Fruit fly (Drosophila melanogaster) whole organism, embryonic: ENCODE measurements around the gene dpr20.

Experiments used
- B-H1 ChIP-seq: fragments of 200-800 bp; sonication (Bioruptor generic); IDR thresholded peaks from 3 replicates; pipeline ENCODE4 v1.3.6; 2022; ENCODE audit warnings: missing biosample characterization, missing genetic modification characterization
- CG10209 ChIP-seq: fragments of 200-800 bp; sonication (Bioruptor generic); optimal IDR thresholded peaks from 3 replicates; lab custom pipeline; 2017; ENCODE audit warnings: missing biosample characterization, mild to moderate bottlenecking, missing genetic modification characterization, missing genetic modification reagents
- CG13287 ChIP-seq: fragments of 200-800 bp; sonication (Bioruptor generic); IDR thresholded peaks from 2 replicates; pipeline ENCODE4 v1.3.6; 2022; ENCODE audit warnings: missing biosample characterization, missing genetic modification characterization; ENCODE audit not compliant: partially characterized antibody
- CG13624 ChIP-seq: fragments of 200-800 bp; sonication (Bioruptor generic); optimal IDR thresholded peaks from 2 replicates; lab custom pipeline; 2016; ENCODE audit warnings: missing biosample characterization, missing genetic modification characterization
- CG13894 ChIP-seq: fragments of 200-800 bp; sonication (Bioruptor generic); optimal IDR thresholded peaks from 3 replicates; lab custom pipeline; 2018; ENCODE audit warnings: missing biosample characterization, mild to moderate bottlenecking, missing genetic modification characterization, moderate library complexity
- CG14050 ChIP-seq: fragments of 200-800 bp; sonication (Bioruptor generic); IDR thresholded peaks from 3 replicates; pipeline ENCODE4 v1.3.6; 2022; ENCODE audit warnings: missing biosample characterization, missing genetic modification characterization
- CG18011 ChIP-seq: fragments of 200-800 bp; sonication (Bioruptor generic); optimal IDR thresholded peaks from 2 replicates; lab custom pipeline; 2017; ENCODE audit warnings: missing biosample characterization, missing genetic modification characterization, mild to moderate bottlenecking, moderate library complexity, missing genotype
- CG18619 ChIP-seq: fragments of 200-800 bp; sonication (Bioruptor generic); optimal IDR thresholded peaks from 3 replicates; lab custom pipeline; 2017; ENCODE audit warnings: missing biosample characterization, mild to moderate bottlenecking, missing genetic modification characterization
- CG2199 ChIP-seq: fragments of 200-800 bp; sonication (Bioruptor generic); IDR thresholded peaks from 3 replicates; pipeline ENCODE4 v1.3.6; 2022; ENCODE audit warnings: missing biosample characterization, missing genetic modification characterization
- CG2202 ChIP-seq: fragments of 200-800 bp; sonication (Bioruptor generic); optimal IDR thresholded peaks from 2 replicates; lab custom pipeline; 2018; ENCODE audit warnings: missing biosample characterization, mild to moderate bottlenecking, missing genetic modification characterization
- CG30403 ChIP-seq: fragments of 200-800 bp; sonication (Bioruptor generic); optimal IDR thresholded peaks from 3 replicates; lab custom pipeline; 2016; ENCODE audit warnings: missing biosample characterization, missing genetic modification characterization
- CG3163 ChIP-seq: fragments of 200-800 bp; sonication (Bioruptor generic); optimal IDR thresholded peaks from 3 replicates; lab custom pipeline; 2016; ENCODE audit warnings: missing biosample characterization, missing genetic modification characterization
- CG32532 ChIP-seq: fragments of 200-800 bp; sonication (Bioruptor generic); IDR thresholded peaks from 2 replicates; pipeline ENCODE4 v1.3.6; 2022; ENCODE audit warnings: missing biosample characterization, missing genetic modification characterization
- CG5245 ChIP-seq: fragments of 200-800 bp; sonication (Bioruptor generic); optimal IDR thresholded peaks from 3 replicates; lab custom pipeline; 2016; ENCODE audit warnings: missing biosample characterization, missing genetic modification characterization
- CG6791 ChIP-seq: fragments of 200-800 bp; sonication (Bioruptor generic); IDR thresholded peaks from 3 replicates; pipeline ENCODE4 v1.3.6; 2022; ENCODE audit warnings: missing biosample characterization, missing genetic modification characterization; ENCODE audit not compliant: partially characterized antibody
- CG6813 ChIP-seq: fragments of 200-800 bp; sonication (Bioruptor generic); optimal IDR thresholded peaks from 2 replicates; lab custom pipeline; 2017; ENCODE audit warnings: missing biosample characterization, missing genetic modification characterization, mild to moderate bottlenecking, moderate library complexity, missing genetic modification reagents
- CG8290 ChIP-seq, 3 experiments: fragments of 200-800 bp; sonication (Bioruptor generic); optimal IDR thresholded peaks; 2 replicates each; lab custom pipeline; 2016 to 2019; ENCODE audit warnings: missing biosample characterization in 3 of 3, missing genetic modification characterization in 3 of 3, mild to moderate bottlenecking in 2 of 3, moderate library complexity in 1 of 3
- CG8359 ChIP-seq: fragments of 200-800 bp; sonication (Bioruptor generic); optimal IDR thresholded peaks from 2 replicates; lab custom pipeline; 2017; ENCODE audit warnings: missing biosample characterization, mild to moderate bottlenecking, missing genetic modification characterization, borderline replicate concordance
- D ChIP-seq, 2 experiments: fragments of 200-800 bp in 1 of 2; fragments of >200 bp in 1 of 2; sonication (Bioruptor generic) in 1 of 2; optimal IDR thresholded peaks; 2 replicates in 1 of 2; 3 replicates in 1 of 2; lab custom pipeline; 2017; ENCODE audit warnings: mild to moderate bottlenecking in 1 of 2, missing biosample characterization in 1 of 2, missing genetic modification characterization in 1 of 2, missing genetic modification reagents in 1 of 2
- Dip2 ChIP-seq: fragments of 200-800 bp; sonication (Bioruptor generic); IDR thresholded peaks from 2 replicates; pipeline ENCODE4 v1.3.6; 2022; ENCODE audit warnings: missing biosample characterization, missing genetic modification characterization
- E2f1 ChIP-seq: fragments of 200-800 bp; sonication (Bioruptor generic); IDR thresholded peaks from 2 replicates; pipeline ENCODE4 v1.3.6; 2022; ENCODE audit warnings: missing biosample characterization, missing genetic modification characterization
- Hr3 ChIP-seq: fragments of 200-800 bp; sonication (Bioruptor generic); optimal IDR thresholded peaks from 3 replicates; lab custom pipeline; 2016; ENCODE audit warnings: missing biosample characterization, missing genetic modification characterization
- Lhr ChIP-seq: fragments of 200-800 bp; sonication (Bioruptor generic); optimal IDR thresholded peaks from 3 replicates; lab custom pipeline; 2017; ENCODE audit warnings: mild to moderate bottlenecking, missing biosample characterization, missing genetic modification reagents, missing genetic modification characterization
- Lpt ChIP-seq: fragments of >200 bp; optimal IDR thresholded peaks from 2 replicates; lab custom pipeline; 2018; ENCODE audit warnings: missing biosample characterization, missing genetic modification characterization
- Med ChIP-seq: fragments of 200-800 bp; sonication (Bioruptor generic); peaks from one replicate; lab custom pipeline; 2016; ENCODE audit warnings: missing biosample characterization, missing genetic modification characterization, mild to moderate bottlenecking, inconsistent platforms, moderate library complexity
- Meics ChIP-seq: fragments of 200-800 bp; sonication (Bioruptor generic); optimal IDR thresholded peaks from 2 replicates; lab custom pipeline; 2017; ENCODE audit warnings: missing biosample characterization, mild to moderate bottlenecking, missing genetic modification characterization
- Optix ChIP-seq: fragments of 200-800 bp; sonication (Bioruptor generic); IDR thresholded peaks from 3 replicates; pipeline ENCODE4 v1.3.6; 2022; ENCODE audit warnings: missing biosample characterization, missing genetic modification characterization
- Poxn ChIP-seq: fragments of 200-800 bp; sonication (Bioruptor generic); IDR thresholded peaks from 2 replicates; pipeline ENCODE4 v1.3.6; 2022; ENCODE audit warnings: missing biosample characterization, missing genetic modification characterization
- Rfx ChIP-seq: fragments of 200-800 bp; sonication (Bioruptor generic); IDR thresholded peaks from 2 replicates; pipeline ENCODE4 v1.3.6; 2022; ENCODE audit warnings: missing biosample characterization, missing genetic modification characterization
- Sry-β ChIP-seq: fragments of 200-800 bp; sonication (Bioruptor generic); optimal IDR thresholded peaks from 2 replicates; lab custom pipeline; 2018; ENCODE audit warnings: missing biosample characterization, mild to moderate bottlenecking, missing genetic modification characterization, moderate library complexity
- amos ChIP-seq: fragments of 200-800 bp; sonication (Bioruptor generic); IDR thresholded peaks from 2 replicates; pipeline ENCODE4 v1.3.6; 2022; ENCODE audit warnings: missing biosample characterization, missing genetic modification characterization; ENCODE audit not compliant: partially characterized antibody
- aop ChIP-seq: fragments of 200-800 bp; sonication (Bioruptor generic); IDR thresholded peaks from 2 replicates; pipeline ENCODE4 v1.3.6; 2022; ENCODE audit warnings: missing biosample characterization, missing genetic modification characterization
- cad ChIP-seq: fragments of >200 bp; optimal IDR thresholded peaks from 2 replicates; lab custom pipeline; 2017; ENCODE audit warnings: missing biosample characterization, missing genetic modification characterization
- corto ChIP-seq: fragments of 200-800 bp; sonication (Bioruptor generic); optimal IDR thresholded peaks from 2 replicates; lab custom pipeline; 2016; ENCODE audit warnings: missing biosample characterization, mild to moderate bottlenecking, missing genetic modification characterization, moderate library complexity
- da ChIP-seq: fragments of 200-800 bp; sonication (Bioruptor generic); optimal IDR thresholded peaks from 2 replicates; lab custom pipeline; 2016; ENCODE audit warnings: missing biosample characterization, missing genetic modification characterization
- ems ChIP-seq: fragments of 200-800 bp; sonication (Bioruptor generic); optimal IDR thresholded peaks from 3 replicates; lab custom pipeline; 2016; ENCODE audit warnings: missing biosample characterization, missing genetic modification characterization
- kni ChIP-seq: fragments of 200-800 bp; sonication (Bioruptor generic); optimal IDR thresholded peaks from 3 replicates; lab custom pipeline; 2017; ENCODE audit warnings: mild to moderate bottlenecking, missing biosample characterization, missing genetic modification reagents, missing genetic modification characterization
- lmd ChIP-seq: fragments of 200-800 bp; sonication (Bioruptor generic); IDR thresholded peaks from 2 replicates; pipeline ENCODE4 v1.3.6; 2022; ENCODE audit warnings: missing biosample characterization, missing genetic modification characterization
- lov ChIP-seq, 2 experiments: fragments of 200-800 bp in 1 of 2; fragments of >200 bp in 1 of 2; sonication (Bioruptor generic) in 1 of 2; IDR thresholded peaks in 1 of 2; optimal IDR thresholded peaks in 1 of 2; 2 replicates in 1 of 2; 3 replicates in 1 of 2; pipeline versions ENCODE4 v1.3.6 to Lab custom; 2017 to 2022; ENCODE audit warnings: missing biosample characterization in 1 of 2, missing genetic modification characterization in 1 of 2
- maf-S ChIP-seq: fragments of 200-800 bp; sonication (Bioruptor generic); optimal IDR thresholded peaks from 2 replicates; lab custom pipeline; 2016; ENCODE audit warnings: missing biosample characterization, missing genetic modification characterization
- nerfin-1 ChIP-seq: fragments of 200-800 bp; sonication (Bioruptor generic); optimal IDR thresholded peaks from 3 replicates; lab custom pipeline; 2019; ENCODE audit warnings: missing biosample characterization, mild to moderate bottlenecking, missing genetic modification characterization, moderate library complexity
- pan ChIP-seq, 4 experiments: fragments of >200 bp in 3 of 4; fragments of 200-800 bp in 1 of 4; sonication (Bioruptor generic) in 1 of 4; optimal IDR thresholded peaks in 3 of 4; IDR thresholded peaks in 1 of 4; 2 replicates each; pipeline versions ENCODE4 v1.3.6 to Lab custom; 2017 to 2022; ENCODE audit warnings: missing biosample characterization in 2 of 4, missing genetic modification characterization in 2 of 4, mixed read lengths in 1 of 4
- pros ChIP-seq: fragments of 200-800 bp; sonication (Bioruptor generic); optimal IDR thresholded peaks from 3 replicates; lab custom pipeline; 2019; ENCODE audit warnings: missing biosample characterization, mild to moderate bottlenecking, missing genetic modification characterization, moderate library complexity
- sd ChIP-seq: fragments of 200-800 bp; sonication (Bioruptor generic); optimal IDR thresholded peaks from 3 replicates; lab custom pipeline; 2018; ENCODE audit warnings: missing biosample characterization, mild to moderate bottlenecking, missing genetic modification characterization, moderate library complexity
- seq ChIP-seq: fragments of 200-800 bp; sonication (Bioruptor generic); IDR thresholded peaks from 2 replicates; pipeline ENCODE4 v1.3.6; 2022; ENCODE audit warnings: missing biosample characterization, missing genetic modification characterization
- slou ChIP-seq: fragments of 200-800 bp; sonication (Bioruptor generic); optimal IDR thresholded peaks from 3 replicates; lab custom pipeline; 2016; ENCODE audit warnings: missing biosample characterization, missing genetic modification characterization
- sug ChIP-seq: fragments of 200-800 bp; optimal IDR thresholded peaks from 2 replicates; lab custom pipeline; 2019; ENCODE audit warnings: missing biosample characterization, mild to moderate bottlenecking, missing genetic modification characterization, moderate library complexity
- wek ChIP-seq: fragments of 200-800 bp; sonication (Bioruptor generic); optimal IDR thresholded peaks from 3 replicates; lab custom pipeline; 2018; ENCODE audit warnings: missing biosample characterization, mild to moderate bottlenecking, missing genetic modification characterization, moderate library complexity

dpr20 gene

dm6 chr3L:882892-883255, 25.8 kb upstream of the dpr20 start (continued):
- TF ChIP-seq pros (GFP tag; lab: Kevin White, UChicago) (peak; percentile 81), CG6813 (GFP tag; lab: Kevin White, UChicago) (no peak), lov (optimal IDR thresholded peaks at IDR 0.05; lab: Kevin White, UChicago) (no peak), lov (GFP tag; IDR thresholded peaks at IDR 0.05; lab: Robert Waterston, UW) (0 out of 3 replicates have a peak, but pooled peaks have one; percentile 7), CG3163 (GFP tag; lab: Kevin White, UChicago) (peak; percentile 94), CG30403 (no peak), CG32532 (GFP tag; lab: Robert Waterston, UW) (peak; percentile 19; the same call in 1 of the 2 replicates), E2f1 (no peak), sd (tag; lab: Kevin White, UChicago) (peak; percentile 83), Hr3 (GFP tag; lab: Kevin White, UChicago) (no peak), lmd (0 out of 2 replicates have a peak, but pooled peaks have one; percentile 18), CG10209 (GFP tag; lab: Kevin White, UChicago) (no peak), cad (GFP tag; lab: Kevin White, UChicago) (no peak), Optix (GFP tag; lab: Robert Waterston, UW) (no peak), CG13287 (GFP tag; lab: Robert Waterston, UW) (peak; percentile 6; the same call in 1 of the 2 replicates), Meics (GFP tag; lab: Kevin White, UChicago) (no peak), Dip2 (GFP tag; lab: Robert Waterston, UW) (peak; percentile 59), nerfin-1 (tag; lab: Kevin White, UChicago) (peak; percentile 83), Lpt (no peak), CG13894 (tag; lab: Kevin White, UChicago) (peak; percentile 94), slou (no peak), CG8290 (GFP tag; optimal IDR thresholded peaks at IDR 0.05; lab: Kevin White, UChicago) (no peak), CG8290 (tag; optimal IDR thresholded peaks at IDR 0.05; lab: Kevin White, UChicago) (peak in 1 of 2 experiments; percentile 19), Med (GFP tag; lab: Kevin White, UChicago) (peak; percentile 75), CG18011 (GFP tag; lab: Kevin White, UChicago) (no peak), Poxn (GFP tag; lab: Robert Waterston, UW) (no peak), CG8359 (no peak), sug (peak; percentile 41), seq (GFP tag; lab: Robert Waterston, UW) (peak; percentile 38; the same call in 1 of the 2 replicates), Rfx (0 out of 2 replicates have a peak, but pooled peaks have one; percentile 29), CG6791 (GFP tag; lab: Robert Waterston, UW) (peak; percentile 45; the same call in 1 of the 3 replicates), CG2202 (no peak), aop (GFP tag; lab: Robert Waterston, UW) (no peak), da (GFP tag; lab: Kevin White, UChicago) (no peak), kni (GFP tag; lab: Kevin White, UChicago) (peak; percentile 21), Sry-β (GFP tag; lab: Kevin White, UChicago) (no peak), amos (GFP tag; lab: Robert Waterston, UW) (no peak), pan (optimal IDR thresholded peaks at IDR 0.05; lab: Kevin White, UChicago) (no peak), pan (GFP tag; optimal IDR thresholded peaks at IDR 0.05 in 1 of 2, IDR thresholded peaks at IDR 0.05 in 1 of 2) (no peak), CG2199 (GFP tag; lab: Robert Waterston, UW) (0 out of 3 replicates have a peak, but pooled peaks have one; percentile 11)

DNA sequence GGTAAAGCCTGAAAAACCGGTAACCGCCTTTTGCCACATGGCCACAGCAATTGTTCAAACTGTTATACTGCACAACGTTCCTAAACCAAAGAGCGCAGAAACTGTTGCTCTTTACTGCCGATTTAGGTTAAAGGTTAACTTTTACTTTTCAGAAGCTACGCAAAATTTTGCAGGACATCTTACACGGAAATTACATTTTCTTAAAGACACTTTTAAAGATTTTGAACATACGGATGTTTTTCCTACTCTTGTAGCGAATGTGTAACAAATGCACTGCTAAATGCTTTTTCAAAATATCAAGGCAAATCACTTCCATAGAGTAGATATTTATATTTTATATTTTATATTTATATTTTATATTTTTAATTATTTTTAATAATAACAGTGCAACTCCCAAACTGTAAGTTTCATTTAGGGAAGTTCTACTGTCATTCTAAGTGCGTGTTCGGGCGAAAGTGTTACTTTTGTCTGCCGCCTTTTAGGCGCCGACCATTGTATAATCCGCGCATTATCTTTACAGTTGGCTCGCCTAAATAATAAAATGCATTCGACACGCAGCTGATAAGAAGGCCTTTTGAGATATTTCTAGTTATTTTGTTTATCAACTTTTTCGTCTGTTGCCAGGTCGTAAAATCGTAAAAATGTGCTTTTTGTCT, 25.3 kb upstream of the dpr20 start:
- TF ChIP-seq CG18011 (GFP tag; lab: Kevin White, UChicago) (no peak), ems (GFP tag; lab: Kevin White, UChicago) (no peak), Optix (GFP tag; lab: Robert Waterston, UW) (no peak), CG5245 (GFP tag; lab: Kevin White, UChicago) (no peak), CG18619 (GFP tag; lab: Kevin White, UChicago) (no peak), CG13624 (GFP tag; lab: Kevin White, UChicago) (no peak), Lhr (GFP tag; lab: Kevin White, UChicago) (no peak), B-H1 (GFP tag; lab: Robert Waterston, UW) (no peak), maf-S (GFP tag; lab: Kevin White, UChicago) (no peak), corto (GFP tag; lab: Kevin White, UChicago) (no peak), D (optimal IDR thresholded peaks at IDR 0.05; lab: Kevin White, UChicago) (no peak), D (GFP tag; optimal IDR thresholded peaks at IDR 0.05; lab: Kevin White, UChicago) (no peak), CG14050 (GFP tag; lab: Robert Waterston, UW) (no peak), wek (no peak)
